Worm (Caenorhabditis elegans) whole organism, mixed stage, embryonic: Measurements from ENCODE around the gene nhr-72.

Source experiments
- M03D4.4 ChIP-seq: sonication (generic microtip); optimal IDR thresholded peaks from 2 replicates; lab custom pipeline; 2017; ENCODE audit warnings: mild to moderate bottlenecking, missing genetic modification characterization, missing compliant biosample characterization
- bed-3 ChIP-seq: fragments of 200-800 bp; sonication (Bioruptor generic); optimal IDR thresholded peaks from 3 replicates; lab custom pipeline; 2018; ENCODE audit warnings: mild to moderate bottlenecking, missing genetic modification characterization, moderate library complexity, missing compliant biosample characterization
- ceh-39 ChIP-seq: fragments of 150-350 bp; optimal IDR thresholded peaks from 2 replicates; lab custom pipeline; 2014; ENCODE audit warnings: missing biosample characterization, missing genetic modification characterization
- ceh-43 ChIP-seq: fragments of 200-800 bp; sonication (Bioruptor generic); optimal IDR thresholded peaks from 2 replicates; lab custom pipeline; 2018; ENCODE audit warnings: mild to moderate bottlenecking, missing genetic modification characterization, moderate library complexity, missing compliant biosample characterization
- ceh-83 ChIP-seq: fragments of 200-800 bp; sonication (Bioruptor generic); optimal IDR thresholded peaks from 2 replicates; lab custom pipeline; 2018; ENCODE audit warnings: mild to moderate bottlenecking, missing genetic modification characterization, missing compliant biosample characterization
- ces-1 ChIP-seq: fragments of 150-350 bp; optimal IDR thresholded peaks from 2 replicates; lab custom pipeline; 2014; ENCODE audit warnings: missing biosample characterization, missing genetic modification reagents, missing genetic modification characterization
- drap-1 ChIP-seq: fragments of 200-800 bp; sonication (Bioruptor generic); optimal IDR thresholded peaks from 3 replicates; lab custom pipeline; 2018; ENCODE audit warnings: mild to moderate bottlenecking, missing genetic modification characterization, missing compliant biosample characterization
- elt-1 ChIP-seq: sonication (generic microtip); optimal IDR thresholded peaks from 2 replicates; lab custom pipeline; 2017; ENCODE audit warnings: missing genetic modification characterization, mild to moderate bottlenecking, missing compliant biosample characterization, antibody characterized with exemption, moderate library complexity, borderline replicate concordance; ENCODE audit not compliant: insufficient read depth
- elt-3 ChIP-seq: fragments of 150-350 bp; optimal IDR thresholded peaks from 2 replicates; lab custom pipeline; 2014; ENCODE audit warnings: missing biosample characterization, missing genetic modification characterization
- flh-1 ChIP-seq: fragments of 200-800 bp; sonication (Bioruptor generic); optimal IDR thresholded peaks from 2 replicates; lab custom pipeline; 2018; ENCODE audit warnings: mild to moderate bottlenecking, missing genetic modification characterization, moderate library complexity, missing compliant biosample characterization
- ham-2 ChIP-seq: fragments of 200-800 bp; sonication (Bioruptor generic); optimal IDR thresholded peaks from 2 replicates; lab custom pipeline; 2018; ENCODE audit warnings: mild to moderate bottlenecking, missing genetic modification characterization, missing compliant biosample characterization
- lin-13 ChIP-seq: fragments of 150-350 bp; optimal IDR thresholded peaks from 2 replicates; lab custom pipeline; 2014; ENCODE audit warnings: missing biosample characterization, missing genetic modification characterization
- lin-32 ChIP-seq: fragments of 200-800 bp; sonication (Bioruptor generic); optimal IDR thresholded peaks from 2 replicates; lab custom pipeline; 2018; ENCODE audit warnings: mild to moderate bottlenecking, missing genetic modification characterization, missing compliant biosample characterization
- lsy-2 ChIP-seq: fragments of 150-350 bp; optimal IDR thresholded peaks from 2 replicates; lab custom pipeline; 2014; ENCODE audit warnings: missing biosample characterization, missing genetic modification characterization
- mab-5 ChIP-seq: fragments of 150-350 bp; optimal IDR thresholded peaks from 2 replicates; lab custom pipeline; 2014; ENCODE audit warnings: missing biosample characterization, missing genetic modification characterization
- mls-2 ChIP-seq: sonication (generic microtip); optimal IDR thresholded peaks from 2 replicates; lab custom pipeline; 2016; ENCODE audit warnings: mild to moderate bottlenecking, missing genetic modification characterization, moderate library complexity, missing compliant biosample characterization
- nhr-12 ChIP-seq: fragments of 150-350 bp; optimal IDR thresholded peaks from 2 replicates; lab custom pipeline; 2014; ENCODE audit warnings: missing biosample characterization, missing genetic modification characterization
- nhr-28 ChIP-seq: fragments of 150-350 bp; optimal IDR thresholded peaks from 2 replicates; lab custom pipeline; 2014; ENCODE audit warnings: missing biosample characterization, missing genetic modification characterization
- nhr-76 ChIP-seq: sonication (generic microtip); optimal IDR thresholded peaks from 2 replicates; lab custom pipeline; 2017; ENCODE audit warnings: missing biosample characterization, missing genetic modification characterization
- pha-4 ChIP-seq: fragments of 150-350 bp; optimal IDR thresholded peaks from 2 replicates; lab custom pipeline; 2018; ENCODE audit warnings: missing biosample characterization, missing genetic modification reagents, missing genetic modification characterization
- sem-2 ChIP-seq: fragments of 200-800 bp; sonication (Bioruptor generic); optimal IDR thresholded peaks from 2 replicates; lab custom pipeline; 2018; ENCODE audit warnings: mild to moderate bottlenecking, missing genetic modification characterization, missing compliant biosample characterization
- snpc-4 ChIP-seq: fragments of 150-350 bp; optimal IDR thresholded peaks from 2 replicates; lab custom pipeline; 2014; ENCODE audit warnings: missing biosample characterization, missing genetic modification characterization
- sptf-1 ChIP-seq: sonication (generic microtip); optimal IDR thresholded peaks from 2 replicates; lab custom pipeline; 2017; ENCODE audit warnings: mild to moderate bottlenecking, missing genetic modification characterization, moderate library complexity, missing compliant biosample characterization
- tbx-8 ChIP-seq: fragments of 200-800 bp; sonication (Bioruptor generic); optimal IDR thresholded peaks from 2 replicates; lab custom pipeline; 2018; ENCODE audit warnings: mild to moderate bottlenecking, missing genetic modification characterization, moderate library complexity, missing compliant biosample characterization
- unc-120 ChIP-seq: sonication (generic microtip); optimal IDR thresholded peaks from 2 replicates; lab custom pipeline; 2017; ENCODE audit warnings: missing genetic modification characterization, missing compliant biosample characterization; ENCODE audit not compliant: poor library complexity, severe bottlenecking
- unc-39 ChIP-seq: fragments of 150-350 bp; optimal IDR thresholded peaks from 2 replicates; lab custom pipeline; 2014; ENCODE audit warnings: missing biosample characterization, missing genetic modification characterization
- unc-62 ChIP-seq: fragments of 150-350 bp; optimal IDR thresholded peaks from 2 replicates; lab custom pipeline; 2014; ENCODE audit warnings: missing biosample characterization, missing genetic modification reagents, missing genetic modification characterization
- zip-8 ChIP-seq: fragments of 150-350 bp; optimal IDR thresholded peaks from 2 replicates; lab custom pipeline; 2014; ENCODE audit warnings: missing biosample characterization, missing genetic modification characterization
- ztf-11 ChIP-seq: fragments of 150-350 bp; optimal IDR thresholded peaks from 2 replicates; lab custom pipeline; 2014; ENCODE audit warnings: missing biosample characterization, missing genetic modification characterization

Gene nhr-72

DNA sequence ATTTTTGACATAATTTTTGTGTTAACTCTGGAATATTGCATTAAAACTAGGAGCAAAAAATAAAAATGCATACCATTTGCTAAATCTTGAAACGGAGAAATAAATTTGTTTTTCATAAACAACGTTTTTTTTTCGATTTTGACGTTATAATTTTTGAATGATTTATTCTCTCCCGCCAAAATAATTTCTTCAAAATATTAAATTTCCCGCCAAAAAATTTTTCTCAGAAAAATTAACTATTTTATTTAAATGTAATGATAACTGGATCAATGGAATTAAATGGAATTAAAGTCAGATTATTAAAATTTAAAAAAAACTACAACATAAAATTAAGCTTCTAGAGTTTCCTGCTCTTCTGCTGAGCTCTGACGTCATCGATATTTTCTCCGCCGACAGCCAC lies 26.6 kb upstream of the nhr-72 start, which contains the start of gene nep-3:
Gene nep-3 (minus strand): TSS at position 101 of the 400 bp plus-strand sequence.
- TF ChIP-seq ztf-11 (no peak), unc-62 (GFP tag; lab: Kevin White, UChicago) (no peak), nhr-28 (tag; lab: Kevin White, UChicago) (no peak), nhr-12 (tag; lab: Kevin White, UChicago) (no peak), mab-5 (tag; lab: Kevin White, UChicago) (no peak), ces-1 (GFP tag; lab: Kevin White, UChicago) (no peak), lin-32 (GFP tag; lab: Kevin White, UChicago) (no peak), nhr-76 (tag; lab: Kevin White, UChicago) (no peak), tbx-8 (GFP tag; lab: Kevin White, UChicago) (no peak), unc-39 (tag; lab: Kevin White, UChicago) (no peak), elt-3 (no peak), mls-2 (tag; lab: Kevin White, UChicago) (no peak)

DNA sequence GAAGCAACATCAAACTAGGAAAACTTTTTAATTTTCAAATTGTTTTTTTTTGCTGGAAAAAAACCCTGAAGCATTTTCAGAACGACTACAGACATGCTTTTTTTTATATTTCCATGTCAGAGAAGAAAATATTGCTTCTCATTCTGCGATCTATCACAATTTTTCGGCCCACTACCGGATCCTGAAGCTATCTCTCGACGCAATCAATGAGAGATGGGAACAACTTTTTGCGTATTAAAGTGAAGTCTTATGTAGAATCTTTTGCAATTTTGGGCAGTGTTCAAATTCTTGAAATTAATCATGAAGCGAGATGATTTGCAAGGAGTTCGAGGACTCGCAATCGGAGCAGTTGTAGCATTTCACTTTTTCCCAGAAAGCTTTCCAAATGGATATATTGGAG lies 19.0 kb upstream of the nhr-72 start, which contains the start of gene oac-10:
Gene oac-10 (plus strand): TSS at position 301 of the 400 bp plus-strand sequence.
- no peak for TF ChIP-seq bed-3
- no peak for TF ChIP-seq nhr-28 (tag; lab: Kevin White, UChicago)
- TF ChIP-seq lsy-2 (tag; lab: Kevin White, UChicago) = no peak
- no peak for TF ChIP-seq drap-1 (GFP tag; lab: Kevin White, UChicago)
- no peak for TF ChIP-seq M03D4.4 (tag; lab: Kevin White, UChicago)
- TF ChIP-seq ceh-39 (tag; lab: Kevin White, UChicago) = no peak
- TF ChIP-seq unc-62 (GFP tag; lab: Kevin White, UChicago) = no peak
- no peak for TF ChIP-seq elt-3
- no peak for TF ChIP-seq ham-2 (GFP tag; lab: Kevin White, UChicago)
- TF ChIP-seq elt-1 (tag; lab: Kevin White, UChicago) = no peak
- no peak for TF ChIP-seq mab-5 (tag; lab: Kevin White, UChicago)
- no peak for TF ChIP-seq unc-120
- no peak for TF ChIP-seq pha-4 (tag; lab: Kevin White, UChicago)

DNA sequence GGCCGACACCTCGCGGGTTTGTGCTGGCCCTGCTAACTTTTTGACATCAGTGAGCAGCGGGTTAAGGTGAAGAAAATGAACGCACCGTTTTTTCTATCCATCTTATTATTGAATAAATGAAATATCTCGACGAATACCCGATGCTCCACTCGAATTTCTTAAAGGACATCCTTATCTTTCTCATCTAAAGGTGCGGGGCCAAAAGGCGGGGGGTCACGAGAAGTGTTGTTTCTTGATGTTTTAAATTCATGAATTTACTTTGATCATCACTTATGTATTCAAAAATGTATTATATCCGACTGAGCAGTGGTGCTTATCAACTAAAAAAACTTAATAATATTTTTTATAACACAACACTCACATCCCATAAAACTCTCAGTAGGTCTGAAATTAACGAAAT lies 14.1 kb upstream of the nhr-72 start, which contains the start of gene nhr-261:
Gene nhr-261 (minus strand): TSS at position 101 of the 400 bp plus-strand sequence.
- TF ChIP-seq flh-1 (GFP tag; lab: Kevin White, UChicago) (no peak), mls-2 (tag; lab: Kevin White, UChicago) (no peak), ceh-43 (GFP tag; lab: Kevin White, UChicago) (no peak), snpc-4 (no peak), drap-1 (GFP tag; lab: Kevin White, UChicago) (no peak), nhr-12 (tag; lab: Kevin White, UChicago) (no peak), elt-1 (tag; lab: Kevin White, UChicago) (no peak), M03D4.4 (tag; lab: Kevin White, UChicago) (no peak), sem-2 (GFP tag; lab: Kevin White, UChicago) (no peak), sptf-1 (tag; lab: Kevin White, UChicago) (no peak), tbx-8 (GFP tag; lab: Kevin White, UChicago) (no peak), mab-5 (tag; lab: Kevin White, UChicago) (no peak), ceh-83 (GFP tag; lab: Kevin White, UChicago) (no peak), lin-13 (tag; lab: Kevin White, UChicago) (no peak), nhr-28 (tag; lab: Kevin White, UChicago) (no peak), lsy-2 (tag; lab: Kevin White, UChicago) (no peak)

DNA sequence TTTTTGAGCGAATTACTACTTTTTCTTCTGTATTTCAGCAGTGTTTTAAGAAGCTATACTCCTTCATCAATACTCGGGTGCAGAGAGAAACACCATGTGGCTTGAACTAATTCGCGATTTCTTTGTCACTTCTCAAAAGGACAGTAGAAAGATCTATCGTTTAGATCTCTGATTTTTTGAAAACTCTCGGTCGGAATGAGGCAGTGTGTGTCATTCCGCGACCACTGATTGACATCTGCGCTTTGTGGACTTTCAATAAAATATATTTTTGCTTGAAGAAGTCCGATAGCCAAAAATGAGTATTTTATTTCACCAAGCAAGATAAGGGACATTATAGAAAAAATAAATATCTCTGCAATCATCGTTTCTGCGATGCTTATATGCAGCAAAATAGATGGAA lies 11.5 kb upstream of the nhr-72 start:
- no peak for TF ChIP-seq pha-4 (tag; lab: Kevin White, UChicago)
- TF ChIP-seq ceh-83 (GFP tag; lab: Kevin White, UChicago) = no peak
- TF ChIP-seq ceh-43 (GFP tag; lab: Kevin White, UChicago) = no peak
- no peak for TF ChIP-seq nhr-12 (tag; lab: Kevin White, UChicago)
- TF ChIP-seq bed-3 = no peak
- no peak for TF ChIP-seq ces-1 (GFP tag; lab: Kevin White, UChicago)
- TF ChIP-seq flh-1 (GFP tag; lab: Kevin White, UChicago) = no peak
- TF ChIP-seq mls-2 (tag; lab: Kevin White, UChicago) = no peak
- TF ChIP-seq snpc-4 = no peak
- TF ChIP-seq zip-8 (tag; lab: Kevin White, UChicago) = no peak
- TF ChIP-seq tbx-8 (GFP tag; lab: Kevin White, UChicago) = no peak
- no peak for TF ChIP-seq mab-5 (tag; lab: Kevin White, UChicago)
- TF ChIP-seq ham-2 (GFP tag; lab: Kevin White, UChicago) = no peak
- TF ChIP-seq lin-32 (GFP tag; lab: Kevin White, UChicago) = no peak
